Worm (Caenorhabditis elegans) whole organism, L4 larva: Measurements from ENCODE around the gene C14A6.12.

Experiments used
- ama-1 ChIP-seq: fragments of 150-350 bp; optimal IDR thresholded peaks from 2 replicates; lab custom pipeline; 2014; ENCODE audit warnings: inconsistent platforms, mixed read lengths
- dve-1 ChIP-seq: sonication (generic microtip); optimal IDR thresholded peaks from 2 replicates; lab custom pipeline; 2017; ENCODE audit warnings: antibody characterized with exemption, mild to moderate bottlenecking, missing genetic modification characterization, missing compliant biosample characterization; ENCODE audit not compliant: insufficient read depth
- fkh-10 ChIP-seq: fragments of 150-350 bp; optimal IDR thresholded peaks from 2 replicates; lab custom pipeline; 2014; ENCODE audit warnings: missing biosample characterization, missing genetic modification reagents, missing genetic modification characterization
- lin-13 ChIP-seq: fragments of 150-350 bp; optimal IDR thresholded peaks from 2 replicates; lab custom pipeline; 2014; ENCODE audit warnings: missing biosample characterization, missing genetic modification reagents, missing genetic modification characterization
- nhr-237 ChIP-seq: sonication (generic microtip); optimal IDR thresholded peaks from 2 replicates; lab custom pipeline; 2017; ENCODE audit warnings: missing biosample characterization, missing genetic modification characterization
- nhr-25 ChIP-seq: sonication (generic microtip); optimal IDR thresholded peaks from 2 replicates; lab custom pipeline; 2017; ENCODE audit warnings: missing genetic modification characterization, mild to moderate bottlenecking, missing compliant biosample characterization, antibody characterized with exemption, moderate library complexity, borderline replicate concordance; ENCODE audit not compliant: insufficient read depth
- pqm-1 ChIP-seq: sonication (generic microtip); optimal IDR thresholded peaks from 2 replicates; lab custom pipeline; 2017; ENCODE audit warnings: missing biosample characterization, missing genetic modification characterization
- unc-130 ChIP-seq: sonication (generic microtip); optimal IDR thresholded peaks from 2 replicates; lab custom pipeline; 2016; ENCODE audit warnings: missing genetic modification reagents, missing genetic modification characterization, missing compliant biosample characterization
- ztf-11 ChIP-seq: fragments of 150-350 bp; optimal IDR thresholded peaks from 2 replicates; lab custom pipeline; 2014; ENCODE audit warnings: missing biosample characterization, missing genetic modification characterization

DNA sequence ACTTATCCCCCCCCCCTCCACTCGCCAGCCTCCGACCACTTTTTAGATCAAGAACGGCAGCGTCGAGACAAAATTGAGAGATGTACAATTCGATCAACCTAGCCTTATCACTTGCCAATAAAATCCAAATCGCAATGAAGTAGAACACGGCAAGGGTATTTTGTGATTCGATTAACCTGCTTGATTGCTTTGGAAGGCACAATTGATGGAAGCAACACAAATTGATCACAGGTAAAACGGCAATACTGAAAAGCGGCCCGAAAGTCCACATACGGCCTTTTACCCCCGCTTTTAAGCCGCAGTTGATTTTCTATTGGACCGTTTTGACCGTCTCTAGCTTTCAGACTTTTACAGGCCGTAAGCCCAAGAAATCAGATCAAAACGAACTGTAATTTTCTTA lies 25.9 kb upstream of the C14A6.12 start, which contains the start of gene clec-245:
- TF ChIP-seq unc-130 (GFP tag; lab: Kevin White, UChicago) (no peak), nhr-25 (tag; lab: Kevin White, UChicago) (no peak), ztf-11 (no peak), dve-1 (tag; lab: Kevin White, UChicago) (no peak), lin-13 (GFP tag; lab: Kevin White, UChicago) (no peak), pqm-1 (tag; lab: Kevin White, UChicago) (no peak), fkh-10 (GFP tag; lab: Kevin White, UChicago) (no peak), ama-1 (lab: Kevin White, UChicago) (no peak), nhr-237 (tag; lab: Kevin White, UChicago) (no peak)
